Fruit fly (Drosophila melanogaster) whole organism, adult: Measurements from ENCODE around the gene Arl2.

ENCODE experiments used
- CG12768 ChIP-seq: fragments of 200-800 bp; sonication (Bioruptor generic); optimal IDR thresholded peaks from 2 replicates; lab custom pipeline; 2017; ENCODE audit warnings: missing biosample characterization, missing genetic modification characterization, mild to moderate bottlenecking, moderate library complexity, missing genetic modification reagents
- CG14711 ChIP-seq: fragments of 200-800 bp; sonication (Bioruptor generic); optimal IDR thresholded peaks from 2 replicates; lab custom pipeline; 2018; ENCODE audit warnings: missing biosample characterization, mild to moderate bottlenecking, missing genetic modification characterization, moderate library complexity
- CG1620 ChIP-seq: fragments of 200-800 bp; sonication (Bioruptor generic); optimal IDR thresholded peaks from 2 replicates; lab custom pipeline; 2016; ENCODE audit warnings: missing biosample characterization, missing genetic modification characterization
- CG7101 ChIP-seq: fragments of 200-800 bp; sonication (Bioruptor generic); optimal IDR thresholded peaks from 2 replicates; lab custom pipeline; 2018; ENCODE audit warnings: missing biosample characterization, mild to moderate bottlenecking, missing genetic modification characterization, moderate library complexity
- Clk ChIP-seq: fragments of 200-800 bp; sonication (Bioruptor generic); optimal IDR thresholded peaks from 2 replicates; lab custom pipeline; 2017; ENCODE audit warnings: missing biosample characterization, missing genetic modification characterization
- Crg-1 ChIP-seq: fragments of 200-800 bp; sonication (Bioruptor generic); optimal IDR thresholded peaks from 2 replicates; lab custom pipeline; 2016; ENCODE audit warnings: missing biosample characterization, missing genetic modification characterization
- bab1 ChIP-seq: fragments of 200-800 bp; sonication (Bioruptor generic); optimal IDR thresholded peaks from 3 replicates; lab custom pipeline; 2019; ENCODE audit warnings: missing biosample characterization, mild to moderate bottlenecking, missing genetic modification characterization, moderate library complexity
- cic ChIP-seq: fragments of 200-800 bp; sonication (Bioruptor generic); optimal IDR thresholded peaks from 2 replicates; lab custom pipeline; 2017; ENCODE audit warnings: missing biosample characterization, mild to moderate bottlenecking, missing genetic modification characterization, moderate library complexity
- tj ChIP-seq: fragments of 200-800 bp; sonication (Bioruptor generic); optimal IDR thresholded peaks from 3 replicates; lab custom pipeline; 2017; ENCODE audit warnings: missing biosample characterization, mild to moderate bottlenecking, missing genetic modification characterization, moderate library complexity

DNA sequence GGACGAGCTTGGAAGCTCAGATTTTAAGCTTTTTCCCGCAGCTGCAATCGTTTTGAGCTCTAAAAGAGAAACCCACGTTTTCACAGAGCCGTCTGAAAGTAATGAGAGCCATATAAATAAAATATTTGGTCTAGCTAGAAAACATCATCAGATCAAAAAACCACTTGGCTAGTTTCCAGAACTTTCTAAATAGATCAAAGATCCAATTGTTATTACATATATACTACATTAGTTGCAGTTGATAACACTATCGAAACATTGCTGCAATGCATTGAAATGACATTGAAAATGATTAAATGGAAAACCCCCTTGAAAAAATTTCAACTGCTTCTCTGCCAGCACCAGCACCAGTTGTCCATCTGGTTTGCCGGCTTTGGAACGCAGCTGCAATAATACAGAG is 14.1 kb downstream of the Arl2 start:
- TF ChIP-seq tj (GFP tag; lab: Kevin White, UChicago) (no peak), bab1 (no peak), CG12768 (no peak), CG7101 (tag; lab: Kevin White, UChicago) (no peak), cic (GFP tag; lab: Kevin White, UChicago) (no peak), CG1620 (GFP tag; lab: Kevin White, UChicago) (no peak), CG14711 (tag; lab: Kevin White, UChicago) (no peak), Clk (GFP tag; lab: Kevin White, UChicago) (no peak), Crg-1 (GFP tag; lab: Kevin White, UChicago) (no peak)
